Fruit fly (Drosophila melanogaster) whole organism, embryonic: ENCODE measurements around the gene mRpS33.
A peak's percentile ranks its signal among the peaks of the same experiment; 100 is the strongest.

Experiments used
- Atf-2 ChIP-seq: fragments of 200-800 bp; sonication (Bioruptor generic); optimal IDR thresholded peaks from 2 replicates; lab custom pipeline; 2016; ENCODE audit warnings: missing biosample characterization, missing genetic modification characterization
- B-H2 ChIP-seq: fragments of 200-800 bp; sonication (Bioruptor generic); optimal IDR thresholded peaks from 2 replicates; lab custom pipeline; 2018; ENCODE audit warnings: missing biosample characterization, mild to moderate bottlenecking, missing genetic modification characterization
- CG11456 ChIP-seq: fragments of 200-800 bp; sonication (Bioruptor generic); IDR thresholded peaks from 3 replicates; pipeline ENCODE4 v1.3.6; 2022; ENCODE audit warnings: missing biosample characterization, missing genetic modification characterization
- CG11696 ChIP-seq: fragments of 200-800 bp; sonication (Bioruptor generic); IDR thresholded peaks from 2 replicates; pipeline ENCODE4 v1.3.6; 2022; ENCODE audit warnings: missing biosample characterization, missing genetic modification characterization
- CG1233 ChIP-seq: fragments of 200-800 bp; sonication (Bioruptor generic); optimal IDR thresholded peaks from 4 replicates; lab custom pipeline; 2018; ENCODE audit warnings: missing biosample characterization, mild to moderate bottlenecking, missing genetic modification characterization
- CG14860 ChIP-seq: fragments of 200-800 bp; sonication (Bioruptor generic); IDR thresholded peaks from 3 replicates; pipeline ENCODE4 v1.3.6; 2022; ENCODE audit warnings: missing biosample characterization, missing genetic modification characterization; ENCODE audit not compliant: partially characterized antibody
- CG1603 ChIP-seq: fragments of 200-800 bp; sonication (Bioruptor generic); optimal IDR thresholded peaks from 2 replicates; lab custom pipeline; 2019; ENCODE audit warnings: missing biosample characterization, mild to moderate bottlenecking, missing genetic modification characterization, moderate library complexity
- CG17359 ChIP-seq: fragments of 200-800 bp; sonication (Bioruptor generic); optimal IDR thresholded peaks from 3 replicates; lab custom pipeline; 2018; ENCODE audit warnings: missing biosample characterization, mild to moderate bottlenecking, missing genetic modification characterization, moderate library complexity
- CG17802 ChIP-seq: fragments of 200-800 bp; sonication (Bioruptor generic); optimal IDR thresholded peaks from 2 replicates; lab custom pipeline; 2018; ENCODE audit warnings: missing biosample characterization, mild to moderate bottlenecking, missing genetic modification characterization, moderate library complexity
- CG17912 ChIP-seq: fragments of 200-800 bp; sonication (Bioruptor generic); optimal IDR thresholded peaks from 2 replicates; lab custom pipeline; 2018; ENCODE audit warnings: missing biosample characterization, mild to moderate bottlenecking, missing genetic modification characterization
- CG18011 ChIP-seq: fragments of 200-800 bp; sonication (Bioruptor generic); optimal IDR thresholded peaks from 2 replicates; lab custom pipeline; 2017; ENCODE audit warnings: missing biosample characterization, missing genetic modification characterization, mild to moderate bottlenecking, moderate library complexity, missing genotype
- CG2116 ChIP-seq: fragments of 200-800 bp; sonication (Bioruptor generic); optimal IDR thresholded peaks from 3 replicates; lab custom pipeline; 2018; ENCODE audit warnings: missing biosample characterization, mild to moderate bottlenecking, missing genetic modification characterization
- CG2712 ChIP-seq: fragments of 200-800 bp; optimal IDR thresholded peaks from 3 replicates; lab custom pipeline; 2019; ENCODE audit warnings: missing biosample characterization, mild to moderate bottlenecking, missing genetic modification characterization, moderate library complexity
- CG30020 ChIP-seq: fragments of 200-800 bp; optimal IDR thresholded peaks from 2 replicates; lab custom pipeline; 2019; ENCODE audit warnings: missing biosample characterization, mild to moderate bottlenecking, missing genetic modification characterization, moderate library complexity
- CG34224 ChIP-seq: fragments of 200-800 bp; sonication (Bioruptor generic); IDR thresholded peaks from 3 replicates; pipeline ENCODE4 v1.3.6; 2022; ENCODE audit warnings: missing biosample characterization, missing genetic modification characterization; ENCODE audit not compliant: partially characterized antibody
- CG34376 ChIP-seq: fragments of 200-800 bp; sonication (Bioruptor generic); optimal IDR thresholded peaks from 2 replicates; lab custom pipeline; 2018; ENCODE audit warnings: missing biosample characterization, mild to moderate bottlenecking, missing genetic modification characterization
- CG4424 ChIP-seq: fragments of 200-800 bp; sonication (Bioruptor generic); optimal IDR thresholded peaks from 3 replicates; lab custom pipeline; 2016; ENCODE audit warnings: missing biosample characterization, missing genetic modification characterization
- CG4617 ChIP-seq: fragments of 200-800 bp; sonication (Bioruptor generic); optimal IDR thresholded peaks from 3 replicates; lab custom pipeline; 2016; ENCODE audit warnings: missing biosample characterization, missing genetic modification characterization, borderline replicate concordance
- CG4707 ChIP-seq: fragments of 200-800 bp; sonication (Bioruptor generic); optimal IDR thresholded peaks from 2 replicates; lab custom pipeline; 2018; ENCODE audit warnings: missing biosample characterization, mild to moderate bottlenecking, missing genetic modification characterization, moderate library complexity
- CG6689 ChIP-seq: fragments of 200-800 bp; sonication (Bioruptor generic); IDR thresholded peaks from 2 replicates; pipeline ENCODE4 v1.3.6; 2022; ENCODE audit warnings: missing biosample characterization, missing genetic modification characterization
- CG7987 ChIP-seq: fragments of 200-800 bp; sonication (Bioruptor generic); optimal IDR thresholded peaks from 2 replicates; lab custom pipeline; 2018; ENCODE audit warnings: missing biosample characterization, mild to moderate bottlenecking, missing genetic modification characterization, moderate library complexity
- CG8359 ChIP-seq: fragments of 200-800 bp; sonication (Bioruptor generic); optimal IDR thresholded peaks from 2 replicates; lab custom pipeline; 2017; ENCODE audit warnings: missing biosample characterization, mild to moderate bottlenecking, missing genetic modification characterization, borderline replicate concordance
- CG9727 ChIP-seq: fragments of 200-800 bp; sonication (Bioruptor generic); optimal IDR thresholded peaks from 3 replicates; lab custom pipeline; 2017; ENCODE audit warnings: missing biosample characterization, mild to moderate bottlenecking, missing genetic modification characterization
- CHES-1-like ChIP-seq: fragments of 200-800 bp; sonication (Bioruptor generic); optimal IDR thresholded peaks from 2 replicates; lab custom pipeline; 2016; ENCODE audit warnings: missing biosample characterization, missing genetic modification characterization
- CrebB ChIP-seq: fragments of 200-800 bp; sonication (Bioruptor generic); optimal IDR thresholded peaks from 3 replicates; lab custom pipeline; 2018; ENCODE audit warnings: missing biosample characterization, mild to moderate bottlenecking, missing genetic modification characterization
- Dad ChIP-seq: fragments of 200-800 bp; sonication (Bioruptor generic); optimal IDR thresholded peaks from 3 replicates; lab custom pipeline; 2016; ENCODE audit warnings: missing biosample characterization, missing genetic modification characterization
- Dek ChIP-seq: fragments of 200-800 bp; sonication (Bioruptor generic); optimal IDR thresholded peaks from 3 replicates; lab custom pipeline; 2019; ENCODE audit warnings: missing biosample characterization, mild to moderate bottlenecking, missing genetic modification characterization, moderate library complexity
- Dref ChIP-seq: fragments of 200-800 bp; sonication (Bioruptor generic); IDR thresholded peaks from 2 replicates; pipeline ENCODE4 v1.3.6; 2022; ENCODE audit warnings: missing biosample characterization, missing genetic modification characterization
- Gsc ChIP-seq: fragments of 200-800 bp; sonication (Bioruptor generic); IDR thresholded peaks from 2 replicates; pipeline ENCODE4 v1.3.6; 2022; ENCODE audit warnings: missing biosample characterization, missing genetic modification characterization
- HmgD ChIP-seq: fragments of 200-800 bp; sonication (Bioruptor generic); optimal IDR thresholded peaks from 3 replicates; lab custom pipeline; 2016; ENCODE audit warnings: missing biosample characterization, missing genetic modification characterization
- MBD-R2 ChIP-seq: fragments of 200-800 bp; sonication (Bioruptor generic); IDR thresholded peaks from 2 replicates; pipeline ENCODE4 v1.3.6; 2022; ENCODE audit warnings: missing biosample characterization, missing genetic modification characterization
- Mad ChIP-seq: fragments of 200-800 bp; sonication (Bioruptor generic); optimal IDR thresholded peaks from 2 replicates; lab custom pipeline; 2016; ENCODE audit warnings: missing biosample characterization, missing genetic modification characterization
- Nf-YA ChIP-seq: fragments of 200-800 bp; sonication (Bioruptor generic); IDR thresholded peaks from 2 replicates; pipeline ENCODE4 v1.3.6; 2022; ENCODE audit warnings: missing biosample characterization, missing genetic modification characterization
- Oaz ChIP-seq: fragments of 200-800 bp; sonication (Bioruptor generic); IDR thresholded peaks from 2 replicates; pipeline ENCODE4 v1.3.6; 2022; ENCODE audit warnings: missing biosample characterization, missing genetic modification characterization
- Ptx1 ChIP-seq: fragments of 200-800 bp; sonication (Bioruptor generic); IDR thresholded peaks from 2 replicates; pipeline ENCODE4 v1.3.6; 2022; ENCODE audit warnings: missing biosample characterization, missing genetic modification characterization
- Scr ChIP-seq: fragments of 200-800 bp; sonication (Bioruptor generic); IDR thresholded peaks from 2 replicates; pipeline ENCODE4 v1.3.6; 2022; ENCODE audit warnings: missing biosample characterization, missing genetic modification characterization; ENCODE audit not compliant: partially characterized antibody
- Sin3A ChIP-seq: fragments of >200 bp; optimal IDR thresholded peaks from 2 replicates; lab custom pipeline; 2018
- Sox102F ChIP-seq: fragments of 200-800 bp; sonication (Bioruptor generic); optimal IDR thresholded peaks from 2 replicates; lab custom pipeline; 2018; ENCODE audit warnings: missing biosample characterization, mild to moderate bottlenecking, missing genetic modification characterization, moderate library complexity
- ara ChIP-seq: fragments of 200-800 bp; sonication (Bioruptor generic); IDR thresholded peaks from 2 replicates; pipeline ENCODE4 v1.3.6; 2022; ENCODE audit warnings: missing biosample characterization, missing genetic modification characterization
- az2 ChIP-seq: fragments of 200-800 bp; sonication (Bioruptor generic); optimal IDR thresholded peaks from 3 replicates; lab custom pipeline; 2016; ENCODE audit warnings: missing biosample characterization, missing genetic modification characterization
- gro ChIP-seq: fragments of 200-800 bp; sonication (Bioruptor generic); optimal IDR thresholded peaks from 2 replicates; lab custom pipeline; 2016; ENCODE audit warnings: missing biosample characterization, missing genetic modification characterization
- mam ChIP-seq: fragments of 200-800 bp; sonication (Bioruptor generic); optimal IDR thresholded peaks from 3 replicates; lab custom pipeline; 2016; ENCODE audit warnings: missing biosample characterization, missing genetic modification characterization
- otp ChIP-seq: fragments of 200-800 bp; sonication (Bioruptor generic); IDR thresholded peaks from 3 replicates; pipeline ENCODE4, ENCODE4 v1.3.6; 2022; ENCODE audit warnings: missing biosample characterization, missing genetic modification characterization
- phol ChIP-seq: fragments of 200-800 bp; sonication (Bioruptor generic); optimal IDR thresholded peaks from 3 replicates; lab custom pipeline; 2018; ENCODE audit warnings: missing biosample characterization, mild to moderate bottlenecking, missing genetic modification characterization, moderate library complexity
- pnt ChIP-seq: fragments of 200-800 bp; sonication (Bioruptor generic); optimal IDR thresholded peaks from 3 replicates; lab custom pipeline; 2016; ENCODE audit warnings: missing biosample characterization, missing genetic modification characterization
- pzg ChIP-seq: fragments of 200-800 bp; sonication (Bioruptor generic); optimal IDR thresholded peaks from 3 replicates; lab custom pipeline; 2018; ENCODE audit warnings: missing biosample characterization, mild to moderate bottlenecking, missing genetic modification characterization, moderate library complexity
- repo ChIP-seq: fragments of 200-800 bp; sonication (Bioruptor generic); optimal IDR thresholded peaks from 2 replicates; lab custom pipeline; 2016; ENCODE audit warnings: missing biosample characterization, missing genetic modification characterization
- sc ChIP-seq, 3 experiments: fragments of >200 bp in 2 of 3; fragments of 200-800 bp in 1 of 3; sonication (Bioruptor generic) in 1 of 3; optimal IDR thresholded peaks; 2 replicates in 2 of 3; 3 replicates in 1 of 3; lab custom pipeline; 2017; ENCODE audit warnings: mild to moderate bottlenecking in 1 of 3, missing biosample characterization in 1 of 3, missing genetic modification characterization in 1 of 3, missing genetic modification reagents in 1 of 3
- sim ChIP-seq: fragments of 200-800 bp; sonication (Bioruptor generic); IDR thresholded peaks from 2 replicates; pipeline ENCODE4 v1.3.6; 2022; ENCODE audit warnings: missing biosample characterization, missing genetic modification characterization
- usp ChIP-seq: fragments of >200 bp; optimal IDR thresholded peaks from 2 replicates; lab custom pipeline; 2017; ENCODE audit warnings: missing biosample characterization, missing genetic modification characterization

mRpS33 gene

dm6 chr3R:16431707-16432106 lies 4.7 kb downstream of the mRpS33 start:
- 0 out of 2 replicates have a peak, but pooled peaks have one; percentile 29 for TF ChIP-seq Nf-YA (GFP tag; lab: Robert Waterston, UW)
- TF ChIP-seq CG1603 = peak; percentile 73
- no peak for TF ChIP-seq sim
- peak; percentile 32 for TF ChIP-seq az2
- TF ChIP-seq MBD-R2 (GFP tag; lab: Robert Waterston, UW) = peak; percentile 38; the same call in 1 of the 2 replicates
- TF ChIP-seq gro (GFP tag; lab: Kevin White, UChicago) = peak; percentile 71
- 0 out of 3 replicates have a peak, but pooled peaks have one; percentile 28 for TF ChIP-seq otp
- no peak for TF ChIP-seq sc (optimal IDR thresholded peaks at IDR 0.05; lab: Kevin White, UChicago)
- no peak for TF ChIP-seq sc (GFP tag; optimal IDR thresholded peaks at IDR 0.05; lab: Kevin White, UChicago)
- peak; percentile 27 for TF ChIP-seq CG4707
- TF ChIP-seq pnt (GFP tag; lab: Kevin White, UChicago) = peak; percentile 4
- TF ChIP-seq CG4424 = peak; percentile 35
- peak; percentile 54 for TF ChIP-seq Scr (GFP tag; lab: Robert Waterston, UW)
- peak; percentile 56 for TF ChIP-seq mam
- peak; percentile 87 for TF ChIP-seq CG11456
- TF ChIP-seq CG17912 (GFP tag; lab: Kevin White, UChicago) = peak; percentile 79
- peak; percentile 1 for TF ChIP-seq CG17802 (tag; lab: Kevin White, UChicago)
- TF ChIP-seq CG1233 = peak; percentile 25
- no peak for TF ChIP-seq CG4617 (GFP tag; lab: Kevin White, UChicago)
- peak; percentile 6 for TF ChIP-seq Atf-2
- peak; percentile 38 for TF ChIP-seq Dad (GFP tag; lab: Kevin White, UChicago)
- no peak for TF ChIP-seq Oaz (GFP tag; lab: Robert Waterston, UW)
- peak; percentile 52; the same call in 1 of the 3 replicates for TF ChIP-seq CG14860 (GFP tag; lab: Robert Waterston, UW)
- peak; percentile 54 for TF ChIP-seq CG17359 (tag; lab: Kevin White, UChicago)
- TF ChIP-seq Gsc = no peak
- no peak for TF ChIP-seq CHES-1-like
- TF ChIP-seq CG8359 (GFP tag; lab: Kevin White, UChicago) = no peak
- no peak for TF ChIP-seq CG11696 (GFP tag; lab: Robert Waterston, UW)
- no peak for TF ChIP-seq CG18011 (GFP tag; lab: Kevin White, UChicago)
- TF ChIP-seq Sox102F (GFP tag; lab: Kevin White, UChicago) = peak; percentile 46
- TF ChIP-seq CG9727 = no peak
- TF ChIP-seq HmgD (GFP tag; lab: Kevin White, UChicago) = peak; percentile 82
- TF ChIP-seq CG34376 (GFP tag; lab: Kevin White, UChicago) = no peak
- TF ChIP-seq CG6689 (GFP tag; lab: Robert Waterston, UW) = 0 out of 2 replicates have a peak, but pooled peaks have one; percentile 14
- peak; percentile 61 for TF ChIP-seq CG2712 (tag; lab: Kevin White, UChicago)
- TF ChIP-seq Dek (tag; lab: Kevin White, UChicago) = peak; percentile 42
- TF ChIP-seq repo (GFP tag; lab: Kevin White, UChicago) = peak; percentile 30
- no peak for TF ChIP-seq CG2116
- no peak for TF ChIP-seq CrebB (tag; lab: Kevin White, UChicago)
- no peak for TF ChIP-seq usp (GFP tag; lab: Kevin White, UChicago)
- peak; percentile 12; the same call in 1 of the 2 replicates for TF ChIP-seq Dref (GFP tag; lab: Robert Waterston, UW)
- no peak for TF ChIP-seq ara (GFP tag; lab: Robert Waterston, UW)
- no peak for TF ChIP-seq Sin3A (lab: Kevin White, UChicago)
- peak; percentile 41 for TF ChIP-seq phol
- peak; percentile 39; the same call in 1 of the 2 replicates for TF ChIP-seq Ptx1 (GFP tag; lab: Robert Waterston, UW)
- peak; percentile 10 for TF ChIP-seq pzg
- no peak for TF ChIP-seq CG30020 (tag; lab: Kevin White, UChicago)
- TF ChIP-seq Mad = peak; percentile 21
- TF ChIP-seq B-H2 = peak; percentile 64
- peak; percentile 59 for TF ChIP-seq CG7987 (GFP tag; lab: Kevin White, UChicago)
- peak; percentile 49 for TF ChIP-seq CG34224
